Worm (Caenorhabditis elegans): ENCODE measurements around the gene Y94H6A.10.

ce11 chrIV:2758079-2758478 lies 47.6 kb upstream of the Y94H6A.10 start:
- no peak for TF ChIP-seq Y95B8A.8 (GFP tag; IDR thresholded peaks at IDR 0.05)
- no peak for TF ChIP-seq hmg-20 (GFP tag; IDR thresholded peaks at IDR 0.05)
- no peak for TF ChIP-seq ZK185.1 (tag; optimal IDR thresholded peaks at IDR 0.05; ENCODE audit: poor library complexity, severe bottlenecking)
- TF ChIP-seq madf-8 (GFP tag; conservative IDR thresholded peaks at IDR 0.05), result no peak
- TF ChIP-seq hrde-1 (tag; optimal IDR thresholded peaks at IDR 0.05; ENCODE audit: borderline replicate concordance), result no peak
- TF ChIP-seq bed-2 (GFP tag; IDR thresholded peaks at IDR 0.05), result no peak

Data from whole organism, young adult.